Fruit fly (Drosophila melanogaster) whole organism, embryonic: ENCODE data around the gene Cpr30F.
A peak's percentile ranks its signal among the peaks of the same experiment; 100 is the strongest.

ENCODE experiments used
- Blimp-1 ChIP-seq: fragments of 200-800 bp; sonication (Bioruptor generic); optimal IDR thresholded peaks from 3 replicates; lab custom pipeline; 2018; ENCODE audit warnings: missing biosample characterization, missing genetic modification characterization, mild to moderate bottlenecking, moderate library complexity, missing genetic modification reagents
- CG10979 ChIP-seq: fragments of 200-800 bp; sonication (Bioruptor generic); optimal IDR thresholded peaks from 2 replicates; lab custom pipeline; 2018; ENCODE audit warnings: missing biosample characterization, mild to moderate bottlenecking, missing genetic modification characterization, moderate library complexity
- CG11504 ChIP-seq: fragments of 200-800 bp; sonication (Bioruptor generic); optimal IDR thresholded peaks from 3 replicates; lab custom pipeline; 2019; ENCODE audit warnings: missing biosample characterization, mild to moderate bottlenecking, missing genetic modification characterization, moderate library complexity
- CG11695 ChIP-seq: fragments of 200-800 bp; sonication (Bioruptor generic); IDR thresholded peaks from 3 replicates; pipeline ENCODE4 v1.3.6; 2022; ENCODE audit warnings: missing biosample characterization, missing genetic modification characterization
- CG12942 ChIP-seq: fragments of 200-800 bp; sonication (Bioruptor generic); optimal IDR thresholded peaks from 3 replicates; lab custom pipeline; 2016; ENCODE audit warnings: missing biosample characterization, missing genetic modification characterization
- CG13624 ChIP-seq: fragments of 200-800 bp; sonication (Bioruptor generic); optimal IDR thresholded peaks from 2 replicates; lab custom pipeline; 2016; ENCODE audit warnings: missing biosample characterization, missing genetic modification characterization
- CG14667 ChIP-seq: fragments of 200-800 bp; sonication (Bioruptor generic); IDR thresholded peaks from 2 replicates; pipeline ENCODE4 v1.3.6; 2022; ENCODE audit warnings: missing biosample characterization, missing genetic modification characterization
- CG14710 ChIP-seq: fragments of 200-800 bp; sonication (Bioruptor generic); optimal IDR thresholded peaks from 3 replicates; lab custom pipeline; 2019; ENCODE audit warnings: missing biosample characterization, mild to moderate bottlenecking, missing genetic modification characterization, moderate library complexity
- CG15073 ChIP-seq: fragments of 200-800 bp; sonication (Bioruptor generic); optimal IDR thresholded peaks from 2 replicates; lab custom pipeline; 2016; ENCODE audit warnings: missing biosample characterization, missing genetic modification characterization
- CG15514 ChIP-seq: fragments of 200-800 bp; sonication (Bioruptor generic); optimal IDR thresholded peaks from 3 replicates; lab custom pipeline; 2017; ENCODE audit warnings: missing biosample characterization, missing genetic modification characterization, mild to moderate bottlenecking, moderate library complexity, missing genetic modification reagents
- CG15696 ChIP-seq: fragments of 200-800 bp; sonication (Bioruptor generic); optimal IDR thresholded peaks from 2 replicates; lab custom pipeline; 2019; ENCODE audit warnings: missing biosample characterization, mild to moderate bottlenecking, missing genetic modification characterization, moderate library complexity
- CG16813 ChIP-seq: fragments of 200-800 bp; sonication (Bioruptor generic); IDR thresholded peaks from 3 replicates; pipeline ENCODE4 v1.3.6; 2022; ENCODE audit warnings: missing biosample characterization, missing genetic modification characterization; ENCODE audit not compliant: partially characterized antibody
- CG2129 ChIP-seq: fragments of 200-800 bp; sonication (Bioruptor generic); IDR thresholded peaks from 2 replicates; pipeline ENCODE4 v1.3.6; 2022; ENCODE audit warnings: missing biosample characterization, missing genetic modification characterization; ENCODE audit not compliant: partially characterized antibody
- CG34422 ChIP-seq: fragments of 200-800 bp; sonication (Bioruptor generic); IDR thresholded peaks from 3 replicates; pipeline ENCODE4 v1.3.6; 2022; ENCODE audit warnings: missing biosample characterization, missing genetic modification characterization
- CG6654 ChIP-seq: fragments of 200-800 bp; sonication (Bioruptor generic); optimal IDR thresholded peaks from 2 replicates; lab custom pipeline; 2017; ENCODE audit warnings: missing biosample characterization, mild to moderate bottlenecking, missing genetic modification characterization
- CG7928 ChIP-seq: fragments of 200-800 bp; sonication (Bioruptor generic); optimal IDR thresholded peaks from 2 replicates; lab custom pipeline; 2017; ENCODE audit warnings: missing biosample characterization, mild to moderate bottlenecking, missing genetic modification characterization
- CG7963 ChIP-seq: fragments of 200-800 bp; sonication (Bioruptor generic); IDR thresholded peaks from 3 replicates; pipeline ENCODE4 v1.3.6; 2022; ENCODE audit warnings: missing biosample characterization, missing genetic modification characterization; ENCODE audit not compliant: partially characterized antibody
- CG9609 ChIP-seq: fragments of 200-800 bp; sonication (Bioruptor generic); optimal IDR thresholded peaks from 3 replicates; lab custom pipeline; 2016; ENCODE audit warnings: missing biosample characterization, missing genetic modification characterization
- CG9876 ChIP-seq: fragments of 200-800 bp; sonication (Bioruptor generic); optimal IDR thresholded peaks from 2 replicates; lab custom pipeline; 2016; ENCODE audit warnings: missing biosample characterization, missing genetic modification characterization
- CG9932 ChIP-seq: fragments of 200-800 bp; sonication (Bioruptor generic); IDR thresholded peaks from 2 replicates; pipeline ENCODE4 v1.3.6; 2022; ENCODE audit warnings: missing biosample characterization, missing genetic modification characterization
- Fer1 ChIP-seq: fragments of 200-800 bp; sonication (Bioruptor generic); optimal IDR thresholded peaks from 2 replicates; lab custom pipeline; 2017; ENCODE audit warnings: missing biosample characterization, mild to moderate bottlenecking, missing genetic modification characterization
- Gsc ChIP-seq: fragments of 200-800 bp; sonication (Bioruptor generic); IDR thresholded peaks from 2 replicates; pipeline ENCODE4 v1.3.6; 2022; ENCODE audit warnings: missing biosample characterization, missing genetic modification characterization
- Mrtf ChIP-seq: fragments of 200-800 bp; sonication (Bioruptor generic); IDR thresholded peaks from 3 replicates; pipeline ENCODE4 v1.3.6; 2022; ENCODE audit warnings: missing biosample characterization, missing genetic modification characterization
- Nf-YB ChIP-seq: fragments of 200-800 bp; sonication (Bioruptor generic); optimal IDR thresholded peaks from 3 replicates; lab custom pipeline; 2019; ENCODE audit warnings: missing biosample characterization, mild to moderate bottlenecking, missing genetic modification characterization, moderate library complexity
- NfI ChIP-seq: fragments of 200-800 bp; sonication (Bioruptor generic); optimal IDR thresholded peaks from 3 replicates; lab custom pipeline; 2018; ENCODE audit warnings: missing biosample characterization, mild to moderate bottlenecking, missing genetic modification characterization, moderate library complexity
- Stat92E ChIP-seq, 3 experiments: fragments of >200 bp in 2 of 3; fragments of 200-800 bp in 1 of 3; sonication (Bioruptor generic) in 1 of 3; optimal IDR thresholded peaks; 2 replicates each; lab custom pipeline; 2017 to 2019; ENCODE audit warnings: missing biosample characterization in 3 of 3, missing genetic modification characterization in 3 of 3, mild to moderate bottlenecking in 1 of 3, moderate library complexity in 1 of 3
- ac ChIP-seq: fragments of 200-800 bp; sonication (Bioruptor generic); optimal IDR thresholded peaks from 3 replicates; lab custom pipeline; 2017; ENCODE audit warnings: missing biosample characterization, mild to moderate bottlenecking, missing genetic modification characterization
- bbx ChIP-seq: fragments of 200-800 bp; sonication (Bioruptor generic); IDR thresholded peaks from 2 replicates; pipeline ENCODE4 v1.3.6; 2022; ENCODE audit warnings: missing biosample characterization, missing genetic modification characterization; ENCODE audit not compliant: partially characterized antibody
- cad ChIP-seq: fragments of >200 bp; optimal IDR thresholded peaks from 2 replicates; lab custom pipeline; 2017; ENCODE audit warnings: missing biosample characterization, missing genetic modification characterization
- crc ChIP-seq: fragments of 200-800 bp; sonication (Bioruptor generic); optimal IDR thresholded peaks from 2 replicates; lab custom pipeline; 2016; ENCODE audit warnings: missing biosample characterization, missing genetic modification characterization
- dan ChIP-seq: fragments of 200-800 bp; sonication (Bioruptor generic); IDR thresholded peaks from 2 replicates; pipeline ENCODE4 v1.3.6; 2022; ENCODE audit warnings: missing biosample characterization, missing genetic modification characterization
- dmrt99B ChIP-seq: fragments of 200-800 bp; sonication (Bioruptor generic); optimal IDR thresholded peaks from 2 replicates; lab custom pipeline; 2018; ENCODE audit warnings: missing biosample characterization, mild to moderate bottlenecking, missing genetic modification characterization, moderate library complexity
- esg ChIP-seq: fragments of 200-800 bp; sonication (Bioruptor generic); conservative IDR thresholded peaks from 2 replicates; pipeline ENCODE4 v1.3.6; 2022; ENCODE audit warnings: missing biosample characterization, missing genetic modification characterization
- kah ChIP-seq: fragments of 200-800 bp; sonication (Bioruptor generic); optimal IDR thresholded peaks from 2 replicates; lab custom pipeline; 2018; ENCODE audit warnings: missing biosample characterization, mild to moderate bottlenecking, missing genetic modification characterization
- mam ChIP-seq: fragments of 200-800 bp; sonication (Bioruptor generic); optimal IDR thresholded peaks from 3 replicates; lab custom pipeline; 2016; ENCODE audit warnings: missing biosample characterization, missing genetic modification characterization
- mirr ChIP-seq: fragments of 200-800 bp; sonication (Bioruptor generic); optimal IDR thresholded peaks from 3 replicates; lab custom pipeline; 2018; ENCODE audit warnings: missing biosample characterization, mild to moderate bottlenecking, missing genetic modification characterization
- oc ChIP-seq: fragments of 200-800 bp; sonication (Bioruptor generic); optimal IDR thresholded peaks from 2 replicates; lab custom pipeline; 2018; ENCODE audit warnings: missing biosample characterization, mild to moderate bottlenecking, missing genetic modification characterization, moderate library complexity
- pan ChIP-seq, 4 experiments: fragments of >200 bp in 3 of 4; fragments of 200-800 bp in 1 of 4; sonication (Bioruptor generic) in 1 of 4; optimal IDR thresholded peaks in 3 of 4; IDR thresholded peaks in 1 of 4; 2 replicates each; pipeline versions ENCODE4 v1.3.6 to Lab custom; 2017 to 2022; ENCODE audit warnings: missing biosample characterization in 2 of 4, missing genetic modification characterization in 2 of 4, mixed read lengths in 1 of 4
- psq ChIP-seq: fragments of 200-800 bp; sonication (Bioruptor generic); optimal IDR thresholded peaks from 2 replicates; lab custom pipeline; 2017; ENCODE audit warnings: missing biosample characterization, missing genetic modification characterization
- pzg ChIP-seq: fragments of 200-800 bp; sonication (Bioruptor generic); optimal IDR thresholded peaks from 3 replicates; lab custom pipeline; 2018; ENCODE audit warnings: missing biosample characterization, mild to moderate bottlenecking, missing genetic modification characterization, moderate library complexity
- rib ChIP-seq: fragments of 200-800 bp; sonication (Bioruptor generic); IDR thresholded peaks from 2 replicates; pipeline ENCODE4 v1.3.6; 2022; ENCODE audit warnings: missing biosample characterization, missing genetic modification characterization
- row ChIP-seq: fragments of 200-800 bp; sonication (Bioruptor generic); IDR thresholded peaks from 3 replicates; pipeline ENCODE4 v1.3.6; 2022; ENCODE audit warnings: missing biosample characterization, missing genetic modification characterization
- sima ChIP-seq: fragments of 200-800 bp; sonication (Bioruptor generic); optimal IDR thresholded peaks from 2 replicates; lab custom pipeline; 2016; ENCODE audit warnings: missing biosample characterization, missing genetic modification characterization
- sisA ChIP-seq: fragments of 200-800 bp; sonication (Bioruptor generic); IDR thresholded peaks from 2 replicates; pipeline ENCODE4 v1.3.6; 2022; ENCODE audit warnings: missing biosample characterization, missing genetic modification characterization
- sob ChIP-seq: fragments of 200-800 bp; sonication (Bioruptor generic); IDR thresholded peaks from 2 replicates; pipeline ENCODE4 v1.3.6; 2022; ENCODE audit warnings: missing biosample characterization, missing genetic modification characterization
- tio ChIP-seq: fragments of 200-800 bp; sonication (Bioruptor generic); optimal IDR thresholded peaks from 2 replicates; lab custom pipeline; 2017; ENCODE audit warnings: missing biosample characterization, missing genetic modification characterization, inconsistent platforms
- tll ChIP-seq, 2 experiments: fragments of 200-800 bp in 1 of 2; fragments of >200 bp in 1 of 2; sonication (Bioruptor generic) in 1 of 2; optimal IDR thresholded peaks; 2 replicates each; lab custom pipeline; 2017 to 2019; ENCODE audit warnings: missing biosample characterization in 2 of 2, missing genetic modification characterization in 2 of 2, mild to moderate bottlenecking in 1 of 2, moderate library complexity in 1 of 2
- z ChIP-seq: fragments of 200-800 bp; sonication (Bioruptor generic); IDR thresholded peaks from 3 replicates; pipeline ENCODE4 v1.3.6; 2022; ENCODE audit warnings: missing biosample characterization, missing genetic modification characterization
- zf30C ChIP-seq: fragments of 200-800 bp; sonication (Bioruptor generic); optimal IDR thresholded peaks from 3 replicates; lab custom pipeline; 2018; ENCODE audit warnings: missing biosample characterization, mild to moderate bottlenecking, missing genetic modification characterization

Gene Cpr30F

dm6 chr2L:9908468-9908967, 24.4 kb downstream of the Cpr30F start, which contains the start of gene CG13124 (continued):
- TF ChIP-seq Blimp-1 (no peak), row (GFP tag; lab: Robert Waterston, UW) (peak; percentile 70), sob (GFP tag; lab: Robert Waterston, UW) (no peak), rib (GFP tag; lab: Robert Waterston, UW) (peak; percentile 56; the same call in 1 of the 2 replicates), oc (tag; lab: Kevin White, UChicago) (no peak), CG15073 (GFP tag; lab: Kevin White, UChicago) (no peak), pan (optimal IDR thresholded peaks at IDR 0.05; lab: Kevin White, UChicago) (no peak), pan (GFP tag; optimal IDR thresholded peaks at IDR 0.05 in 1 of 2, IDR thresholded peaks at IDR 0.05 in 1 of 2) (peak in 1 of 2 experiments; percentile 21), kah (no peak), esg (no peak), CG9932 (GFP tag; lab: Robert Waterston, UW) (peak; percentile 53), CG12942 (GFP tag; lab: Kevin White, UChicago) (no peak), tll (GFP tag; optimal IDR thresholded peaks at IDR 0.05; lab: Kevin White, UChicago) (no peak), CG13624 (peak; percentile 22), sisA (GFP tag; lab: Robert Waterston, UW) (no peak), CG9876 (GFP tag; lab: Kevin White, UChicago) (no peak), tio (GFP tag; lab: Kevin White, UChicago) (no peak), Gsc (GFP tag; lab: Robert Waterston, UW) (no peak), CG11504 (tag; lab: Kevin White, UChicago) (peak; percentile 5), CG6654 (no peak), Nf-YB (GFP tag; lab: Kevin White, UChicago) (no peak), CG11695 (GFP tag; lab: Robert Waterston, UW) (peak; percentile 23; the same call in 1 of the 3 replicates), CG16813 (GFP tag; lab: Robert Waterston, UW) (no peak), NfI (peak; percentile 32), CG15696 (no peak), mirr (GFP tag; lab: Kevin White, UChicago) (peak; percentile 57), zf30C (GFP tag; lab: Kevin White, UChicago) (no peak), CG7963 (GFP tag; lab: Robert Waterston, UW) (no peak), sima (GFP tag; lab: Kevin White, UChicago) (no peak), mam (peak; percentile 8), CG9609 (no peak), CG7928 (GFP tag; lab: Kevin White, UChicago) (no peak), Mrtf (GFP tag; lab: Robert Waterston, UW) (no peak), cad (GFP tag; lab: Kevin White, UChicago) (no peak), pzg (no peak), z (GFP tag; lab: Robert Waterston, UW) (no peak), CG2129 (no peak), Stat92E (GFP tag; optimal IDR thresholded peaks at IDR 0.05; lab: Kevin White, UChicago) (no peak), CG14710 (tag; lab: Kevin White, UChicago) (no peak), ac (GFP tag; lab: Kevin White, UChicago) (no peak), CG15514 (peak; percentile 43), Fer1 (GFP tag; lab: Kevin White, UChicago) (peak; percentile 39), dmrt99B (tag; lab: Kevin White, UChicago) (peak; percentile 11), dan (GFP tag; lab: Robert Waterston, UW) (no peak), psq (no peak), CG34422 (no peak; the same call in 2 of the 3 replicates), bbx (GFP tag; lab: Robert Waterston, UW) (no peak), CG10979 (no peak), crc (no peak), CG14667 (GFP tag; lab: Robert Waterston, UW) (no peak)
